Worm (Caenorhabditis elegans) whole organism, late embryonic: Measurements from ENCODE around the gene F15H10.9.

Experiments used
- F13H6.1 ChIP-seq: sonication (generic microtip); optimal IDR thresholded peaks from 2 replicates; lab custom pipeline; 2016; ENCODE audit warnings: missing genetic modification characterization, missing compliant biosample characterization
- ahr-1 ChIP-seq: sonication (generic microtip); optimal IDR thresholded peaks from 2 replicates; lab custom pipeline; 2016; ENCODE audit warnings: missing genetic modification characterization, missing compliant biosample characterization
- ama-1 ChIP-seq: fragments of 150-350 bp; optimal IDR thresholded peaks from 2 replicates; lab custom pipeline; 2014
- ceh-22 ChIP-seq: sonication (generic microtip); optimal IDR thresholded peaks from 2 replicates; lab custom pipeline; 2017; ENCODE audit warnings: missing biosample characterization, missing genetic modification characterization
- dmd-4 ChIP-seq: sonication (generic microtip); optimal IDR thresholded peaks from 2 replicates; lab custom pipeline; 2016; ENCODE audit warnings: borderline replicate concordance, missing genetic modification characterization, missing compliant biosample characterization
- hlh-30 ChIP-seq: sonication (generic microtip); optimal IDR thresholded peaks from 2 replicates; lab custom pipeline; 2017; ENCODE audit warnings: antibody characterized with exemption, missing genetic modification characterization, missing compliant biosample characterization; ENCODE audit not compliant: insufficient read depth
- npax-4 ChIP-seq: sonication (generic microtip); optimal IDR thresholded peaks from 2 replicates; lab custom pipeline; 2016; ENCODE audit warnings: missing genetic modification characterization, missing compliant biosample characterization
- pax-1 ChIP-seq: fragments of 150-350 bp; optimal IDR thresholded peaks from 2 replicates; lab custom pipeline; 2014; ENCODE audit warnings: missing biosample characterization, missing genetic modification characterization
- ref-2 ChIP-seq: sonication (generic microtip); optimal IDR thresholded peaks from 2 replicates; lab custom pipeline; 2016; ENCODE audit warnings: missing genetic modification characterization, missing compliant biosample characterization
- rnt-1 ChIP-seq: sonication (generic microtip); optimal IDR thresholded peaks from 2 replicates; lab custom pipeline; 2016; ENCODE audit warnings: missing genetic modification characterization, missing compliant biosample characterization
- unc-3 ChIP-seq, 2 experiments: fragments of 200-800 bp in 1 of 2; sonication (Bioruptor generic) in 1 of 2; sonication (generic microtip) in 1 of 2; conservative IDR thresholded peaks in 1 of 2; optimal IDR thresholded peaks in 1 of 2; 2 replicates each; pipeline versions ENCODE4 v1.3.6 to Lab custom; 2016 to 2022; ENCODE audit warnings: missing compliant biosample characterization in 2 of 2, missing genetic modification characterization in 2 of 2, missing genetic modification reagents in 1 of 2
- unc-55 ChIP-seq: sonication (generic microtip); optimal IDR thresholded peaks from 2 replicates; lab custom pipeline; 2017; ENCODE audit warnings: missing biosample characterization, missing genetic modification reagents, missing genetic modification characterization
- zip-5 ChIP-seq: sonication (generic microtip); optimal IDR thresholded peaks from 2 replicates; lab custom pipeline; 2016; ENCODE audit warnings: missing genetic modification characterization, missing compliant biosample characterization

DNA sequence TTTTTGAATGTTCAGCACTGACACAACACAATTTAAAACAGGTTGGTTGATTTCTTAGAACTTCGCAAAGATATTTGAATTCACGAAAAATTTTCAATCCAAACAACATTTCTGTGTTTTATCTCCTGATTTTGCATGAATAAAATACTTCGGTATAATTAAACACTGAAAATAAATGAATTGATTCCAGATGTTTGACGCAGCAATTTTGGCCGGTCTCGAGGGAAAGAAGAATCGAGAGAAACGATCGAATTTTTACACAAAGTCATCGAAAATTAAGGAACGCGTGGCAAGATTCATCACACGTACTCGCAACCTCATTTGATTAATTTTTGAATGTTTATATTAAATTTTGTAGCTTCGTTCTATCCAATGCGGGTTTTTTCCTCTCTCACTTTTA is 49.6 kb upstream of the F15H10.9 start:
- TF ChIP-seq dmd-4 (tag; lab: Kevin White, UChicago) (no peak), ama-1 (lab: Kevin White, UChicago) (no peak), pax-1 (tag; lab: Kevin White, UChicago) (no peak), zip-5 (tag; lab: Kevin White, UChicago) (no peak), unc-3 (GFP tag; conservative IDR thresholded peaks at IDR 0.05; lab: Robert Waterston, UW) (no peak), unc-3 (tag; optimal IDR thresholded peaks at IDR 0.05; lab: Kevin White, UChicago) (no peak), unc-55 (no peak), npax-4 (no peak), hlh-30 (tag; lab: Kevin White, UChicago) (no peak), F13H6.1 (tag; lab: Kevin White, UChicago) (no peak), ahr-1 (tag; lab: Kevin White, UChicago) (no peak), ref-2 (tag; lab: Kevin White, UChicago) (no peak), rnt-1 (tag; lab: Kevin White, UChicago) (no peak), ceh-22 (tag; lab: Kevin White, UChicago) (no peak)
